Worm (Caenorhabditis elegans): ENCODE data around the gene abcf-3.
A peak's percentile ranks its signal among the peaks of the same experiment; 100 is the strongest.

Gene abcf-3

ce11 chrIII:6141532-6141931, 31.7 kb upstream of the abcf-3 start:
- no peak for TF ChIP-seq ceh-9 (tag; optimal IDR thresholded peaks at IDR 0.05)
- no peak for TF ChIP-seq npax-4 (tag; optimal IDR thresholded peaks at IDR 0.05)
- TF ChIP-seq pax-1 (tag; optimal IDR thresholded peaks at IDR 0.05): no peak
- TF ChIP-seq sox-4 (tag; optimal IDR thresholded peaks at IDR 0.05): no peak
- TF ChIP-seq pat-9 (tag; optimal IDR thresholded peaks at IDR 0.05): no peak
- no peak for TF ChIP-seq madf-2 (tag; optimal IDR thresholded peaks at IDR 0.05)
- TF ChIP-seq unc-86 (tag; optimal IDR thresholded peaks at IDR 0.05): no peak
- no peak; the same call in 1 of the 2 replicates for TF ChIP-seq unc-3 (GFP tag; conservative IDR thresholded peaks at IDR 0.05)
- peak; percentile 27 for TF ChIP-seq unc-3 (tag; optimal IDR thresholded peaks at IDR 0.05)
- no peak for TF ChIP-seq ets-4 (tag; optimal IDR thresholded peaks at IDR 0.05)
- TF ChIP-seq ceh-30 (tag; optimal IDR thresholded peaks at IDR 0.05): no peak
- TF ChIP-seq pha-4 (tag; optimal IDR thresholded peaks at IDR 0.05): no peak
- TF ChIP-seq eyg-1 (tag; optimal IDR thresholded peaks at IDR 0.05): no peak
- no peak for TF ChIP-seq ceh-45 (GFP tag; IDR thresholded peaks at IDR 0.05)
- peak; percentile 7 for TF ChIP-seq unc-42 (tag; optimal IDR thresholded peaks at IDR 0.05)

ce11 chrIII:6144390-6144962, 28.7 kb upstream of the abcf-3 start:
- TF ChIP-seq eyg-1 (tag; optimal IDR thresholded peaks at IDR 0.05): no peak
- TF ChIP-seq ceh-45 (GFP tag; IDR thresholded peaks at IDR 0.05): no peak
- TF ChIP-seq hlh-13 (GFP tag; optimal IDR thresholded peaks at IDR 0.05): no peak
- no peak for TF ChIP-seq ama-1 (optimal IDR thresholded peaks at IDR 0.05)
- TF ChIP-seq che-1 (tag; optimal IDR thresholded peaks at IDR 0.05): no peak
- TF ChIP-seq madf-2 (tag; optimal IDR thresholded peaks at IDR 0.05): no peak
- TF ChIP-seq unc-42 (tag; optimal IDR thresholded peaks at IDR 0.05): no peak
- TF ChIP-seq pag-3 (tag; optimal IDR thresholded peaks at IDR 0.05; ENCODE audit: borderline replicate concordance): no peak
- TF ChIP-seq ref-2 (tag; optimal IDR thresholded peaks at IDR 0.05): no peak
- no peak for TF ChIP-seq ceh-24 (tag; optimal IDR thresholded peaks at IDR 0.05)

ce11 chrIII:6145309-6145708, 27.9 kb upstream of the abcf-3 start:
- no peak for TF ChIP-seq pax-1 (tag; optimal IDR thresholded peaks at IDR 0.05)
- no peak for TF ChIP-seq fkh-6 (tag; optimal IDR thresholded peaks at IDR 0.05)
- TF ChIP-seq K09A11.1 (tag; optimal IDR thresholded peaks at IDR 0.05; ENCODE audit: insufficient read depth): no peak
- TF ChIP-seq unc-86 (tag; optimal IDR thresholded peaks at IDR 0.05): no peak
- no peak for TF ChIP-seq C38D4.7 (GFP tag; optimal IDR thresholded peaks at IDR 0.05)

- TF ChIP-seq ama-1 (optimal IDR thresholded peaks at IDR 0.05) (no peak), ahr-1 (tag; optimal IDR thresholded peaks at IDR 0.05) (no peak), K02D7.2 (tag; optimal IDR thresholded peaks at IDR 0.05) (no peak), madf-2 (tag; optimal IDR thresholded peaks at IDR 0.05) (no peak)
Observed at ce11 chrIII:6145896-6146295, 27.3 kb upstream of the abcf-3 start, which contains the start of gene Y42G9A.3. Gene Y42G9A.3, plus strand, starts transcription at chrIII:6146258.

- TF ChIP-seq lin-11 (tag; optimal IDR thresholded peaks at IDR 0.05) (no peak), ref-2 (tag; optimal IDR thresholded peaks at IDR 0.05) (no peak), hlh-8 (tag; optimal IDR thresholded peaks at IDR 0.05) (no peak), hlh-13 (GFP tag; optimal IDR thresholded peaks at IDR 0.05) (no peak), mec-3 (tag; optimal IDR thresholded peaks at IDR 0.05; ENCODE audit: borderline replicate concordance) (no peak), hlh-6 (tag; optimal IDR thresholded peaks at IDR 0.05) (no peak), sox-4 (tag; optimal IDR thresholded peaks at IDR 0.05) (no peak), nhr-11 (tag; optimal IDR thresholded peaks at IDR 0.05) (no peak), K02D7.2 (tag; optimal IDR thresholded peaks at IDR 0.05) (no peak), syd-9 (tag; optimal IDR thresholded peaks at IDR 0.05) (no peak), K09A11.1 (tag; optimal IDR thresholded peaks at IDR 0.05; ENCODE audit: insufficient read depth) (no peak), ceh-14 (tag; optimal IDR thresholded peaks at IDR 0.05) (no peak), dmd-4 (tag; optimal IDR thresholded peaks at IDR 0.05; ENCODE audit: borderline replicate concordance) (no peak), ztf-16 (tag; optimal IDR thresholded peaks at IDR 0.05) (no peak), che-1 (tag; optimal IDR thresholded peaks at IDR 0.05) (no peak), hlh-15 (tag; optimal IDR thresholded peaks at IDR 0.05) (no peak), ceh-22 (tag; optimal IDR thresholded peaks at IDR 0.05) (no peak), Y22D7AL.16 (tag; optimal IDR thresholded peaks at IDR 0.05) (no peak), fkh-6 (tag; optimal IDR thresholded peaks at IDR 0.05) (no peak), C08G9.2 (tag; optimal IDR thresholded peaks at IDR 0.05) (no peak)
Observed at ce11 chrIII:6146797-6147196, 26.4 kb upstream of the abcf-3 start.

All from whole organism, late embryonic.